Worm (Caenorhabditis elegans): ENCODE results near the gene Y49E10.4.

ce11 chrIII:12368462-12369306 is 14.9 kb downstream of the Y49E10.4 start, which contains the start of gene his-72:
- TF ChIP-seq ceh-91 (GFP tag; IDR thresholded peaks at IDR 0.05) (no peak), T07F8.4 (tag; optimal IDR thresholded peaks at IDR 0.05) (no peak), attf-5 (GFP tag; optimal IDR thresholded peaks at IDR 0.05) (no peak), nhr-27 (tag; optimal IDR thresholded peaks at IDR 0.05) (no peak), ama-1 (optimal IDR thresholded peaks at IDR 0.05) (peak; percentile 74), ama-1 (GFP tag; optimal IDR thresholded peaks at IDR 0.05) (no peak), ets-4 (GFP tag; optimal IDR thresholded peaks at IDR 0.05) (no peak), ztf-25 (GFP tag; IDR thresholded peaks at IDR 0.05) (no peak), Y56A3A.18 (GFP tag; IDR thresholded peaks at IDR 0.05) (no peak), snpc-4 (GFP tag; optimal IDR thresholded peaks at IDR 0.05) (no peak), snpc-4 (tag; optimal IDR thresholded peaks at IDR 0.05) (peak in 1 of 4 experiments; percentile 4), somi-1 (GFP tag; optimal IDR thresholded peaks at IDR 0.05) (no peak), Y95B8A.8 (GFP tag; IDR thresholded peaks at IDR 0.05) (no peak)
